Worm (Caenorhabditis elegans): ENCODE results near the gene K03A1.4.

The K03A1.4 gene

ce11 chrX:7340394-7340793 lies 41.8 kb upstream of the K03A1.4 start:
- no peak for TF ChIP-seq F57A8.1 (GFP tag; optimal IDR thresholded peaks at IDR 0.05)
- TF ChIP-seq ztf-6 (GFP tag; IDR thresholded peaks at IDR 0.05), result no peak
- no peak for TF ChIP-seq B0035.1 (tag; optimal IDR thresholded peaks at IDR 0.05)
- no peak for TF ChIP-seq zfh-2 (GFP tag; conservative IDR thresholded peaks at IDR 0.05)
- peak; percentile 23; the same call in 1 of the 2 replicates for TF ChIP-seq madf-8 (GFP tag; conservative IDR thresholded peaks at IDR 0.05)
- no peak for TF ChIP-seq lin-26 (GFP tag; IDR thresholded peaks at IDR 0.05)
- TF ChIP-seq madf-3 (GFP tag; IDR thresholded peaks at IDR 0.05), result no peak
- no peak for TF ChIP-seq ceh-40 (GFP tag; IDR thresholded peaks at IDR 0.05)
- no peak for TF ChIP-seq Y95B8A.8 (GFP tag; IDR thresholded peaks at IDR 0.05)
- TF ChIP-seq unc-62 (GFP tag; optimal IDR thresholded peaks at IDR 0.05), result no peak
- no peak for TF ChIP-seq zim-3 (tag; optimal IDR thresholded peaks at IDR 0.05)
- peak; percentile 63 for TF ChIP-seq madf-6 (GFP tag; IDR thresholded peaks at IDR 0.05)
- peak; percentile 3 for TF ChIP-seq dpl-1 (GFP tag; optimal IDR thresholded peaks at IDR 0.05)
- no peak for TF ChIP-seq egrh-3 (GFP tag; IDR thresholded peaks at IDR 0.05)
- TF ChIP-seq snpc-4 (GFP tag; optimal IDR thresholded peaks at IDR 0.05), result no peak
- no peak for TF ChIP-seq snpc-4 (tag; optimal IDR thresholded peaks at IDR 0.05)
- TF ChIP-seq F57C9.4 (tag; optimal IDR thresholded peaks at IDR 0.05), result no peak
- no peak for TF ChIP-seq nfyb-1 (GFP tag; IDR thresholded peaks at IDR 0.05)
- no peak for TF ChIP-seq F22D6.2 (tag; optimal IDR thresholded peaks at IDR 0.05)
- TF ChIP-seq F49E8.2 (tag; optimal IDR thresholded peaks at IDR 0.05; ENCODE audit: insufficient read depth), result no peak
- TF ChIP-seq ztf-22 (GFP tag; optimal IDR thresholded peaks at IDR 0.05), result no peak
- no peak for TF ChIP-seq lsy-27 (tag; optimal IDR thresholded peaks at IDR 0.05; ENCODE audit: borderline replicate concordance, insufficient read depth)
- no peak for TF ChIP-seq dox-1 (GFP tag; IDR thresholded peaks at IDR 0.05)
- no peak for TF ChIP-seq madf-10 (tag; optimal IDR thresholded peaks at IDR 0.05)
- TF ChIP-seq F55B11.4 (tag; optimal IDR thresholded peaks at IDR 0.05; ENCODE audit: borderline replicate concordance, insufficient read depth), result no peak
- no peak for TF ChIP-seq xnd-1 (tag; optimal IDR thresholded peaks at IDR 0.05)
- TF ChIP-seq efl-1 (GFP tag; optimal IDR thresholded peaks at IDR 0.05), result peak; percentile 70
- TF ChIP-seq ztf-18 (tag; optimal IDR thresholded peaks at IDR 0.05), result no peak
- TF ChIP-seq hlh-12 (tag; optimal IDR thresholded peaks at IDR 0.05), result no peak
- no peak for TF ChIP-seq attf-5 (GFP tag; optimal IDR thresholded peaks at IDR 0.05)
- TF ChIP-seq hrde-1 (tag; optimal IDR thresholded peaks at IDR 0.05; ENCODE audit: borderline replicate concordance), result no peak
- 0 out of 2 replicates have a peak, but pooled peaks have one; percentile 23 for TF ChIP-seq rcor-1 (GFP tag; IDR thresholded peaks at IDR 0.05)
- TF ChIP-seq sptf-2 (GFP tag; optimal IDR thresholded peaks at IDR 0.05), result no peak
- TF ChIP-seq snpc-1.3 (tag; optimal IDR thresholded peaks at IDR 0.05; ENCODE audit: insufficient read depth), result no peak
- no peak for TF ChIP-seq attf-6 (GFP tag; IDR thresholded peaks at IDR 0.05)
- TF ChIP-seq ceh-91 (GFP tag; IDR thresholded peaks at IDR 0.05), result no peak
- no peak for TF ChIP-seq ztf-28 (GFP tag; IDR thresholded peaks at IDR 0.05)
- no peak for TF ChIP-seq bed-2 (GFP tag; IDR thresholded peaks at IDR 0.05)

- peak; percentile 91 for TF ChIP-seq dox-1 (GFP tag; IDR thresholded peaks at IDR 0.05)
- peak; percentile 90 for TF ChIP-seq ztf-26 (tag; optimal IDR thresholded peaks at IDR 0.05)
- TF ChIP-seq C06A6.2 (GFP tag; conservative IDR thresholded peaks at IDR 0.05), result peak; percentile 87
- no peak for TF ChIP-seq lsy-27 (tag; optimal IDR thresholded peaks at IDR 0.05; ENCODE audit: borderline replicate concordance, insufficient read depth)
- TF ChIP-seq efl-1 (GFP tag; optimal IDR thresholded peaks at IDR 0.05), result no peak
- peak; percentile 78 for TF ChIP-seq pbrm-1 (GFP tag; IDR thresholded peaks at IDR 0.05)
- no peak for TF ChIP-seq him-1 (tag; optimal IDR thresholded peaks at IDR 0.05)
- no peak for TF ChIP-seq nhr-27 (tag; optimal IDR thresholded peaks at IDR 0.05)
- TF ChIP-seq B0019.2 (GFP tag; conservative IDR thresholded peaks at IDR 0.05), result no peak
- peak; percentile 86 for TF ChIP-seq cebp-1 (GFP tag; IDR thresholded peaks at IDR 0.05)
- peak; percentile 96 for TF ChIP-seq cebp-1 (tag; optimal IDR thresholded peaks at IDR 0.05)
- no peak for TF ChIP-seq rec-8 (tag; optimal IDR thresholded peaks at IDR 0.05)
- TF ChIP-seq F39B2.1 (GFP tag; IDR thresholded peaks at IDR 0.05), result no peak
- no peak for TF ChIP-seq sptf-2 (GFP tag; optimal IDR thresholded peaks at IDR 0.05)
- no peak for TF ChIP-seq unc-62 (GFP tag; optimal IDR thresholded peaks at IDR 0.05)
- TF ChIP-seq repo-1 (tag; optimal IDR thresholded peaks at IDR 0.05), result peak; percentile 61
Measured at ce11 chrX:7334302-7334724, 35.8 kb upstream of the K03A1.4 start, which contains the start of gene epg-7. epg-7 (plus strand) TSS chrX:7334714.
